Worm (Caenorhabditis elegans) whole organism, late embryonic: ENCODE data around the gene ddx-17.

Experiments
- ama-1 ChIP-seq: fragments of 150-350 bp; optimal IDR thresholded peaks from 2 replicates; lab custom pipeline; 2014
- che-1 ChIP-seq: sonication (generic microtip); optimal IDR thresholded peaks from 2 replicates; lab custom pipeline; 2016; ENCODE audit warnings: mild to moderate bottlenecking, missing genetic modification characterization, missing compliant biosample characterization
- hlh-13 ChIP-seq: fragments of 200-800 bp; sonication (Bioruptor generic); optimal IDR thresholded peaks from 2 replicates; lab custom pipeline; 2018; ENCODE audit warnings: mild to moderate bottlenecking, missing genetic modification characterization, missing compliant biosample characterization
- pqm-1 ChIP-seq: sonication (generic microtip); optimal IDR thresholded peaks from 2 replicates; lab custom pipeline; 2016; ENCODE audit warnings: missing genetic modification characterization, missing compliant biosample characterization
- syd-9 ChIP-seq: sonication (generic microtip); optimal IDR thresholded peaks from 2 replicates; lab custom pipeline; 2016; ENCODE audit warnings: mild to moderate bottlenecking, missing genetic modification characterization, moderate library complexity, missing compliant biosample characterization
- tbx-7 ChIP-seq: sonication (generic microtip); optimal IDR thresholded peaks from 2 replicates; lab custom pipeline; 2016; ENCODE audit warnings: missing genotype, missing genetic modification characterization, missing compliant biosample characterization
- unc-55 ChIP-seq: sonication (generic microtip); optimal IDR thresholded peaks from 2 replicates; lab custom pipeline; 2017; ENCODE audit warnings: missing biosample characterization, missing genetic modification reagents, missing genetic modification characterization

DNA sequence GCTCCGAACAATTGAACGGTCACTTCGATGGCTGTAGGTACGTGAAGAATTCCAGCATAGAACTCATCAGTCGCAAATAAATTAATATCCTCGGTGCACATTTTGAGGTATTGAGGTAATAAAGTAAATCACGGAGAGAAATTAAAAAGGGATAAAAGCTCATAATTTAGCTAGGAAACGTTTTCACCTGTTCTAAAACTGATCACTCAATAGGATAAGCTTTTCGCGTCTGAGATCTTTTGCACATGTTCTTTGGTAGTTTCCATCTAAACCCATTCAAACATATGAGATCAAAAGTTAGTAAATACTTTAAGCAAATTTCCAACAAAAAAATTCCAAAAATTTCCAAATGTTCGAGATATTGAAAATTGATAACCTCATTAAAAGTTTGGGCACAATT lies 5.6 kb upstream of the ddx-17 start, which contains the start of gene srh-308:
- TF ChIP-seq unc-55 (GFP tag; lab: Kevin White, UChicago) (no peak), ama-1 (lab: Kevin White, UChicago) (no peak), pqm-1 (no peak), hlh-13 (no peak), syd-9 (tag; lab: Kevin White, UChicago) (no peak), tbx-7 (tag; lab: Kevin White, UChicago) (no peak), che-1 (tag; lab: Kevin White, UChicago) (no peak)
